Fruit fly (Drosophila melanogaster) whole organism, prepupa: ENCODE data around the gene CG42460.

ENCODE experiments used
- CG10669 ChIP-seq: fragments of 200-800 bp; sonication (Bioruptor generic); optimal IDR thresholded peaks from 3 replicates; lab custom pipeline; 2018; ENCODE audit warnings: missing biosample characterization, mild to moderate bottlenecking, missing genetic modification characterization, moderate library complexity
- CG11294 ChIP-seq: fragments of 200-800 bp; sonication (Bioruptor generic); IDR thresholded peaks from 2 replicates; pipeline ENCODE4 v1.3.6; 2022; ENCODE audit warnings: missing biosample characterization, missing genetic modification characterization
- CG11762 ChIP-seq: fragments of 200-800 bp; sonication (Bioruptor generic); optimal IDR thresholded peaks from 3 replicates; lab custom pipeline; 2016; ENCODE audit warnings: missing biosample characterization, missing genetic modification characterization; ENCODE audit not compliant: insufficient read depth
- CG15336 ChIP-seq: fragments of 200-800 bp; sonication (Bioruptor generic); IDR thresholded peaks from 2 replicates; pipeline ENCODE4 v1.3.6; 2022; ENCODE audit warnings: missing biosample characterization, missing genetic modification characterization
- CG1621 ChIP-seq: fragments of 200-800 bp; sonication (Bioruptor generic); optimal IDR thresholded peaks from 3 replicates; lab custom pipeline; 2018; ENCODE audit warnings: missing biosample characterization, mild to moderate bottlenecking, missing genetic modification characterization
- CG16779 ChIP-seq: fragments of 200-800 bp; sonication (Bioruptor generic); optimal IDR thresholded peaks from 3 replicates; lab custom pipeline; 2017; ENCODE audit warnings: missing biosample characterization, mild to moderate bottlenecking, missing genetic modification characterization
- CG3032 ChIP-seq: fragments of 200-800 bp; optimal IDR thresholded peaks from 2 replicates; lab custom pipeline; 2019; ENCODE audit warnings: missing biosample characterization, mild to moderate bottlenecking, missing genetic modification characterization, moderate library complexity
- CG32006 ChIP-seq: fragments of 200-800 bp; sonication (Bioruptor generic); optimal IDR thresholded peaks from 3 replicates; lab custom pipeline; 2017; ENCODE audit warnings: missing biosample characterization, mild to moderate bottlenecking, missing genetic modification characterization
- CG3919 ChIP-seq: fragments of 200-800 bp; sonication (Bioruptor generic); optimal IDR thresholded peaks from 3 replicates; lab custom pipeline; 2016; ENCODE audit warnings: missing biosample characterization, missing genetic modification characterization
- CG6276 ChIP-seq: fragments of 200-800 bp; sonication (Bioruptor generic); optimal IDR thresholded peaks from 2 replicates; lab custom pipeline; 2017; ENCODE audit warnings: missing biosample characterization, mild to moderate bottlenecking, missing genetic modification characterization
- CG6792 ChIP-seq: fragments of 200-800 bp; sonication (Bioruptor generic); optimal IDR thresholded peaks from 3 replicates; lab custom pipeline; 2016; ENCODE audit warnings: missing biosample characterization, missing genetic modification characterization
- CG6808 ChIP-seq: fragments of 200-800 bp; sonication (Bioruptor generic); optimal IDR thresholded peaks from 3 replicates; lab custom pipeline; 2017; ENCODE audit warnings: missing biosample characterization, missing genetic modification characterization, mild to moderate bottlenecking, moderate library complexity, missing genetic modification reagents
- CG6854 ChIP-seq: fragments of 200-800 bp; sonication (Bioruptor generic); optimal IDR thresholded peaks from 2 replicates; lab custom pipeline; 2017; ENCODE audit warnings: missing biosample characterization, mild to moderate bottlenecking, missing genetic modification characterization
- CG7368 ChIP-seq: fragments of 200-800 bp; sonication (Bioruptor generic); optimal IDR thresholded peaks from 3 replicates; lab custom pipeline; 2016; ENCODE audit warnings: missing biosample characterization, missing genetic modification characterization
- CG8119 ChIP-seq: fragments of 200-800 bp; sonication (Bioruptor generic); IDR thresholded peaks from 3 replicates; pipeline ENCODE4 v1.3.6; 2022; ENCODE audit warnings: missing biosample characterization, missing genetic modification characterization
- CG8319 ChIP-seq: fragments of 200-800 bp; sonication (Bioruptor generic); optimal IDR thresholded peaks from 3 replicates; lab custom pipeline; 2016; ENCODE audit warnings: missing biosample characterization, missing genetic modification characterization
- CG8632 ChIP-seq: fragments of 200-800 bp; sonication (Bioruptor generic); optimal IDR thresholded peaks from 3 replicates; lab custom pipeline; 2016; ENCODE audit warnings: missing biosample characterization, missing genetic modification characterization
- CG9139 ChIP-seq: fragments of 200-800 bp; sonication (Bioruptor generic); optimal IDR thresholded peaks from 3 replicates; lab custom pipeline; 2017; ENCODE audit warnings: missing biosample characterization, mild to moderate bottlenecking, missing genetic modification characterization
- Eip75B ChIP-seq: fragments of 200-800 bp; sonication (Bioruptor generic); optimal IDR thresholded peaks from 3 replicates; lab custom pipeline; 2016; ENCODE audit warnings: missing biosample characterization, missing genetic modification characterization
- Eip78C ChIP-seq: fragments of 200-800 bp; sonication (Bioruptor generic); peaks from one replicate; lab custom pipeline; 2016; ENCODE audit warnings: missing biosample characterization, missing genetic modification characterization
- Eip93F ChIP-seq: fragments of 200-800 bp; sonication (Bioruptor generic); optimal IDR thresholded peaks from 2 replicates; lab custom pipeline; 2016; ENCODE audit warnings: missing biosample characterization, mild to moderate bottlenecking, missing genetic modification characterization
- Ets21C ChIP-seq: fragments of 200-800 bp; sonication (Bioruptor generic); optimal IDR thresholded peaks from 3 replicates; lab custom pipeline; 2016; ENCODE audit warnings: missing biosample characterization, missing genetic modification characterization
- Ets96B ChIP-seq: fragments of 200-800 bp; optimal IDR thresholded peaks from 2 replicates; lab custom pipeline; 2019; ENCODE audit warnings: missing biosample characterization, mild to moderate bottlenecking, missing genetic modification characterization, moderate library complexity
- Gug ChIP-seq: fragments of 200-800 bp; sonication (Bioruptor generic); IDR thresholded peaks from 2 replicates; pipeline ENCODE4 v1.3.6; 2022; ENCODE audit warnings: missing biosample characterization, missing genetic modification characterization
- Hr38 ChIP-seq: sonication (Bioruptor generic); optimal IDR thresholded peaks from 2 replicates; lab custom pipeline; 2016; ENCODE audit warnings: missing biosample characterization, missing genetic modification characterization
- Lpt ChIP-seq: fragments of 200-800 bp; sonication (Bioruptor generic); optimal IDR thresholded peaks from 3 replicates; lab custom pipeline; 2016; ENCODE audit warnings: missing biosample characterization, missing genetic modification characterization
- Met ChIP-seq: fragments of 200-800 bp; sonication (Bioruptor generic); optimal IDR thresholded peaks from 3 replicates; lab custom pipeline; 2016; ENCODE audit warnings: missing biosample characterization, missing genetic modification characterization
- Sox14 ChIP-seq: fragments of 200-800 bp; sonication (Bioruptor generic); optimal IDR thresholded peaks from 3 replicates; lab custom pipeline; 2016; ENCODE audit warnings: missing biosample characterization, missing genetic modification characterization
- Sox15 ChIP-seq: fragments of 200-800 bp; sonication (Bioruptor generic); optimal IDR thresholded peaks from 3 replicates; lab custom pipeline; 2016; ENCODE audit warnings: missing biosample characterization, missing genetic modification characterization
- achi ChIP-seq: fragments of 200-800 bp; sonication (Bioruptor generic); optimal IDR thresholded peaks from 3 replicates; lab custom pipeline; 2016; ENCODE audit warnings: missing biosample characterization, missing genetic modification characterization
- acj6 ChIP-seq: fragments of 200-800 bp; sonication (Bioruptor generic); optimal IDR thresholded peaks from 3 replicates; lab custom pipeline; 2016; ENCODE audit warnings: missing biosample characterization, missing genetic modification characterization
- cyc ChIP-seq: fragments of 200-800 bp; sonication (Bioruptor generic); optimal IDR thresholded peaks from 3 replicates; lab custom pipeline; 2016; ENCODE audit warnings: missing biosample characterization, missing genetic modification characterization
- dac ChIP-seq: fragments of 200-800 bp; sonication (Bioruptor generic); optimal IDR thresholded peaks from 2 replicates; lab custom pipeline; 2017; ENCODE audit warnings: missing biosample characterization, mild to moderate bottlenecking, missing genetic modification characterization
- dsx ChIP-seq: fragments of 200-800 bp; optimal IDR thresholded peaks from 3 replicates; lab custom pipeline; 2019; ENCODE audit warnings: missing biosample characterization, mild to moderate bottlenecking, missing genetic modification characterization, moderate library complexity; ENCODE audit not compliant: poor library complexity, severe bottlenecking
- eg ChIP-seq: fragments of 200-800 bp; sonication (Bioruptor generic); IDR thresholded peaks from 3 replicates; pipeline ENCODE4 v1.3.6; 2022; ENCODE audit warnings: missing biosample characterization, missing genetic modification characterization
- fd59A ChIP-seq: fragments of 200-800 bp; sonication (Bioruptor generic); optimal IDR thresholded peaks from 2 replicates; lab custom pipeline; 2017; ENCODE audit warnings: missing biosample characterization, mild to moderate bottlenecking, missing genetic modification characterization, missing genetic modification reagents
- lz ChIP-seq: fragments of 200-800 bp; sonication (Bioruptor generic); optimal IDR thresholded peaks from 3 replicates; lab custom pipeline; 2016; ENCODE audit warnings: missing biosample characterization, missing genetic modification characterization
- pdm3 ChIP-seq: fragments of 200-800 bp; sonication (Bioruptor generic); optimal IDR thresholded peaks from 3 replicates; lab custom pipeline; 2016; ENCODE audit warnings: missing biosample characterization, missing genetic modification characterization
- spab ChIP-seq: fragments of 200-800 bp; sonication (Bioruptor generic); optimal IDR thresholded peaks from 2 replicates; lab custom pipeline; 2017; ENCODE audit warnings: missing biosample characterization, mild to moderate bottlenecking, missing genetic modification characterization, missing genetic modification reagents
- ss ChIP-seq, 2 experiments: fragments of 200-800 bp; sonication (Bioruptor generic); optimal IDR thresholded peaks; 2 replicates in 1 of 2; 3 replicates in 1 of 2; lab custom pipeline; 2017 to 2018; ENCODE audit warnings: mild to moderate bottlenecking in 2 of 2, missing biosample characterization in 2 of 2, missing genetic modification characterization in 2 of 2, moderate library complexity in 1 of 2
- svp ChIP-seq: fragments of 200-800 bp; sonication (Bioruptor generic); peaks from one replicate; lab custom pipeline; 2016; ENCODE audit warnings: missing biosample characterization, missing genetic modification characterization
- topi ChIP-seq: fragments of 200-800 bp; sonication (Bioruptor generic); optimal IDR thresholded peaks from 3 replicates; lab custom pipeline; 2016; ENCODE audit warnings: missing biosample characterization, missing genetic modification characterization
- vri ChIP-seq: fragments of 200-800 bp; sonication (Bioruptor generic); optimal IDR thresholded peaks from 3 replicates; lab custom pipeline; 2016; ENCODE audit warnings: missing biosample characterization, mild to moderate bottlenecking, missing genetic modification characterization

Gene CG42460

dm6 chr2L:3354642-3355380 is 33.5 kb downstream of the CG42460 start, which contains the start of gene E23 (continued):
- TF ChIP-seq dac (GFP tag; lab: Kevin White, UChicago): peak; percentile 99
- TF ChIP-seq CG9139 (GFP tag; lab: Kevin White, UChicago): peak; percentile 94
- peak; percentile 98 for TF ChIP-seq Sox14 (GFP tag; lab: Kevin White, UChicago)
- TF ChIP-seq CG15336: peak; percentile 99
- TF ChIP-seq CG6854 (GFP tag; lab: Kevin White, UChicago): peak; percentile 97
- peak; percentile 98 for TF ChIP-seq CG3919 (GFP tag; lab: Kevin White, UChicago)
- TF ChIP-seq fd59A: peak; percentile 98
- TF ChIP-seq CG11762 (GFP tag; lab: Kevin White, UChicago): peak; percentile 97
- TF ChIP-seq Lpt (GFP tag; lab: Kevin White, UChicago): peak; percentile 98
- peak; percentile 98 for TF ChIP-seq eg (GFP tag; lab: Robert Waterston, UW)
- peak; percentile 99 for TF ChIP-seq Ets96B
- TF ChIP-seq CG10669: peak; percentile 97
- peak; percentile 96 to 97 for TF ChIP-seq ss (GFP tag; optimal IDR thresholded peaks at IDR 0.05; lab: Kevin White, UChicago)
- peak; percentile 94 for TF ChIP-seq CG1621 (tag; lab: Kevin White, UChicago)
- peak; percentile 96 for TF ChIP-seq CG8319 (GFP tag; lab: Kevin White, UChicago)
- peak; percentile 98 for TF ChIP-seq CG6792 (GFP tag; lab: Kevin White, UChicago)
- peak; percentile 93 for TF ChIP-seq vri (GFP tag; lab: Kevin White, UChicago)
- peak; percentile 96 for TF ChIP-seq Sox15 (GFP tag; lab: Kevin White, UChicago)
- peak; percentile 99 for TF ChIP-seq CG6276 (GFP tag; lab: Kevin White, UChicago)
- peak; percentile 99 for TF ChIP-seq CG8119 (GFP tag; lab: Robert Waterston, UW)
- peak; percentile 98 for TF ChIP-seq topi (GFP tag; lab: Kevin White, UChicago)

- TF ChIP-seq svp (GFP tag; lab: Kevin White, UChicago) (peak; percentile 54), CG11762 (GFP tag; lab: Kevin White, UChicago) (no peak)
Observed at dm6 chr2L:3353791-3354190, 34.5 kb downstream of the CG42460 start.

dm6 chr2L:3352927-3353326 is 35.4 kb downstream of the CG42460 start:
- TF ChIP-seq CG7368 (no peak), Eip78C (GFP tag; lab: Kevin White, UChicago) (peak; percentile 61), dsx (GFP tag; lab: Kevin White, UChicago) (peak; percentile 80)

- TF ChIP-seq cyc (peak; percentile 11), achi (GFP tag; lab: Kevin White, UChicago) (peak; percentile 30), Hr38 (GFP tag; lab: Kevin White, UChicago) (no peak), Ets21C (GFP tag; lab: Kevin White, UChicago) (no peak), pdm3 (GFP tag; lab: Kevin White, UChicago) (peak; percentile 36), CG3032 (tag; lab: Kevin White, UChicago) (peak; percentile 72), lz (GFP tag; lab: Kevin White, UChicago) (peak; percentile 7), CG8119 (GFP tag; lab: Robert Waterston, UW) (0 out of 3 replicates have a peak, but pooled peaks have one; percentile 33), CG8632 (GFP tag; lab: Kevin White, UChicago) (no peak), eg (GFP tag; lab: Robert Waterston, UW) (no peak), CG6792 (GFP tag; lab: Kevin White, UChicago) (peak; percentile 36), Gug (GFP tag; lab: Robert Waterston, UW) (no peak), vri (GFP tag; lab: Kevin White, UChicago) (no peak), CG6808 (GFP tag; lab: Kevin White, UChicago) (peak; percentile 66), svp (GFP tag; lab: Kevin White, UChicago) (peak; percentile 66), CG32006 (GFP tag; lab: Kevin White, UChicago) (peak; percentile 20), acj6 (peak; percentile 27), CG16779 (tag; lab: Kevin White, UChicago) (no peak), Ets96B (peak; percentile 58), CG11294 (no peak), spab (GFP tag; lab: Kevin White, UChicago) (peak; percentile 52), CG6854 (GFP tag; lab: Kevin White, UChicago) (no peak), Met (GFP tag; lab: Kevin White, UChicago) (peak; percentile 30), Eip93F (GFP tag; lab: Kevin White, UChicago) (no peak), Lpt (GFP tag; lab: Kevin White, UChicago) (no peak), Eip75B (GFP tag; lab: Kevin White, UChicago) (peak; percentile 25)
Observed at dm6 chr2L:3351575-3352219, 36.6 kb downstream of the CG42460 start.
